Worm (Caenorhabditis elegans) whole organism, L4 larva: Measurements from ENCODE around the gene cbp-3.

Experiments
- D1046.2 ChIP-seq: fragments of 200-800 bp; sonication (Bioruptor generic); IDR thresholded peaks from 2 replicates; pipeline ENCODE4 v1.3.6; 2022; ENCODE audit warnings: missing genetic modification characterization, missing compliant biosample characterization
- F10B5.3 ChIP-seq: sonication (generic microtip); optimal IDR thresholded peaks from 2 replicates; lab custom pipeline; 2016; ENCODE audit warnings: mild to moderate bottlenecking, missing genetic modification characterization, missing compliant biosample characterization
- F44E2.7 ChIP-seq: fragments of 200-800 bp; sonication (Bioruptor generic); IDR thresholded peaks from 2 replicates; pipeline ENCODE4 v2.1.2; 2022; ENCODE audit warnings: missing genetic modification characterization, missing compliant biosample characterization
- T20F7.1 ChIP-seq: fragments of 200-800 bp; sonication (Bioruptor generic); optimal IDR thresholded peaks from 2 replicates; lab custom pipeline; 2018; ENCODE audit warnings: mild to moderate bottlenecking, missing genetic modification characterization, missing compliant biosample characterization
- T26A8.4 ChIP-seq: fragments of 200-800 bp; sonication (Bioruptor generic); IDR thresholded peaks from 2 replicates; pipeline ENCODE4 v1.3.6; 2022; ENCODE audit warnings: missing genetic modification characterization, missing compliant biosample characterization
- Y105C5A.15 ChIP-seq: fragments of 200-800 bp; sonication (Bioruptor generic); IDR thresholded peaks from 2 replicates; pipeline ENCODE4 v1.3.6; 2022; ENCODE audit warnings: missing genetic modification characterization, missing compliant biosample characterization
- Y5F2A.4 ChIP-seq: fragments of 200-800 bp; sonication (Bioruptor generic); optimal IDR thresholded peaks from 2 replicates; lab custom pipeline; 2018; ENCODE audit warnings: mild to moderate bottlenecking, missing genetic modification characterization, missing compliant biosample characterization
- Y75B8A.6 ChIP-seq: fragments of 200-800 bp; sonication (Bioruptor generic); IDR thresholded peaks from 2 replicates; pipeline ENCODE4 v1.3.6; 2022; ENCODE audit warnings: missing genetic modification reagents, missing genetic modification characterization, missing compliant biosample characterization
- aha-1 ChIP-seq: fragments of 150-350 bp; peaks from one replicate; lab custom pipeline; 2014; ENCODE audit warnings: missing biosample characterization, missing genetic modification characterization
- ceh-20 ChIP-seq: fragments of 200-800 bp; sonication (Bioruptor generic); IDR thresholded peaks from 2 replicates; pipeline ENCODE4 v1.3.6; 2022; ENCODE audit warnings: missing genetic modification reagents, missing genetic modification characterization, missing compliant biosample characterization
- ceh-28 ChIP-seq: fragments of 150-350 bp; optimal IDR thresholded peaks from 2 replicates; lab custom pipeline; 2014; ENCODE audit warnings: missing biosample characterization, missing genetic modification reagents, missing genetic modification characterization
- ceh-62 ChIP-seq: sonication (generic microtip); optimal IDR thresholded peaks from 2 replicates; lab custom pipeline; 2017; ENCODE audit warnings: missing biosample characterization, missing genetic modification characterization
- cey-2 ChIP-seq: sonication (generic microtip); optimal IDR thresholded peaks from 3 replicates; lab custom pipeline; 2017; ENCODE audit warnings: missing genetic modification characterization, mild to moderate bottlenecking, missing compliant biosample characterization, antibody characterized with exemption, borderline replicate concordance; ENCODE audit not compliant: insufficient read depth
- daf-12 ChIP-seq: fragments of 150-350 bp; optimal IDR thresholded peaks from 2 replicates; lab custom pipeline; 2014; ENCODE audit warnings: missing biosample characterization, missing genetic modification reagents, missing genetic modification characterization
- daf-16 ChIP-seq, 3 experiments: sonication (generic microtip); optimal IDR thresholded peaks; 2 replicates each; lab custom pipeline; 2016 to 2017; ENCODE audit warnings: missing genetic modification characterization in 3 of 3, missing genetic modification reagents in 3 of 3, mild to moderate bottlenecking in 2 of 3, missing compliant biosample characterization in 2 of 3, missing biosample characterization in 1 of 3, moderate library complexity in 1 of 3
- daf-19 ChIP-seq: fragments of 200-800 bp; sonication (Bioruptor generic); conservative IDR thresholded peaks from 2 replicates; pipeline ENCODE4 v1.3.6; 2022; ENCODE audit warnings: missing genetic modification characterization, missing compliant biosample characterization
- dmd-6 ChIP-seq: fragments of 200-800 bp; sonication (Bioruptor generic); IDR thresholded peaks from 2 replicates; pipeline ENCODE4 v1.3.6; 2022; ENCODE audit warnings: missing genetic modification reagents, missing genetic modification characterization, missing compliant biosample characterization
- dpl-1 ChIP-seq: fragments of 150-350 bp; optimal IDR thresholded peaks from 2 replicates; lab custom pipeline; 2014; ENCODE audit warnings: missing biosample characterization, missing genetic modification reagents, missing genetic modification characterization
- dve-1 ChIP-seq: sonication (generic microtip); optimal IDR thresholded peaks from 2 replicates; lab custom pipeline; 2017; ENCODE audit warnings: antibody characterized with exemption, mild to moderate bottlenecking, missing genetic modification characterization, missing compliant biosample characterization; ENCODE audit not compliant: insufficient read depth
- egl-27 ChIP-seq: sonication (generic microtip); optimal IDR thresholded peaks from 3 replicates; lab custom pipeline; 2017; ENCODE audit warnings: missing biosample characterization, missing genetic modification reagents, missing genetic modification characterization
- hlh-11 ChIP-seq: fragments of 200-800 bp; sonication (Bioruptor generic); optimal IDR thresholded peaks from 2 replicates; lab custom pipeline; 2018; ENCODE audit warnings: mild to moderate bottlenecking, missing genetic modification characterization, missing compliant biosample characterization
- hlh-30 ChIP-seq: sonication (generic microtip); optimal IDR thresholded peaks from 2 replicates; lab custom pipeline; 2017; ENCODE audit warnings: antibody characterized with exemption, mild to moderate bottlenecking, missing genetic modification characterization, missing compliant biosample characterization; ENCODE audit not compliant: insufficient read depth
- lim-7 ChIP-seq: fragments of 200-800 bp; sonication (Bioruptor generic); IDR thresholded peaks from 2 replicates; pipeline ENCODE4 v1.3.6; 2022; ENCODE audit warnings: missing genetic modification characterization, missing compliant biosample characterization
- lin-1 ChIP-seq: fragments of 200-800 bp; sonication (Bioruptor generic); IDR thresholded peaks from 2 replicates; pipeline ENCODE4 v1.3.6; 2022; ENCODE audit warnings: missing genetic modification reagents, missing genetic modification characterization, missing compliant biosample characterization
- lin-13 ChIP-seq: fragments of 150-350 bp; optimal IDR thresholded peaks from 2 replicates; lab custom pipeline; 2014; ENCODE audit warnings: missing biosample characterization, missing genetic modification reagents, missing genetic modification characterization
- lin-38 ChIP-seq: fragments of 200-800 bp; sonication (Bioruptor generic); IDR thresholded peaks from 2 replicates; pipeline ENCODE4 v1.3.6; 2022; ENCODE audit warnings: missing genetic modification reagents, missing genetic modification characterization, missing compliant biosample characterization
- lir-3 ChIP-seq: sonication (generic microtip); optimal IDR thresholded peaks from 2 replicates; lab custom pipeline; 2016; ENCODE audit warnings: mild to moderate bottlenecking, missing genetic modification characterization, missing compliant biosample characterization
- lsy-2 ChIP-seq, 2 experiments: fragments of 150-350 bp in 1 of 2; sonication (generic microtip) in 1 of 2; optimal IDR thresholded peaks; 2 replicates each; lab custom pipeline; 2014 to 2017; ENCODE audit warnings: missing biosample characterization in 2 of 2, missing genetic modification characterization in 2 of 2
- madf-5 ChIP-seq, 2 experiments: fragments of 200-800 bp; sonication (Bioruptor generic); IDR thresholded peaks; 2 replicates each; pipeline ENCODE4 v1.3.6; 2022; ENCODE audit warnings: missing compliant biosample characterization in 2 of 2, missing genetic modification characterization in 2 of 2
- mep-1 ChIP-seq: fragments of 150-350 bp; sonication (generic microtip); optimal IDR thresholded peaks from 3 replicates; lab custom pipeline; 2014; ENCODE audit warnings: missing biosample characterization, missing genetic modification characterization
- mes-2 ChIP-seq: sonication (generic microtip); optimal IDR thresholded peaks from 2 replicates; lab custom pipeline; 2016; ENCODE audit warnings: missing genotype, mild to moderate bottlenecking, missing genetic modification characterization, missing compliant biosample characterization; ENCODE audit not compliant: poor library complexity, severe bottlenecking
- mxl-3 ChIP-seq: fragments of 200-800 bp; sonication (Bioruptor generic); optimal IDR thresholded peaks from 2 replicates; lab custom pipeline; 2018; ENCODE audit warnings: mild to moderate bottlenecking, missing genetic modification characterization, missing compliant biosample characterization
- nhr-102 ChIP-seq: sonication (generic microtip); optimal IDR thresholded peaks from 2 replicates; lab custom pipeline; 2016; ENCODE audit warnings: mild to moderate bottlenecking, missing genetic modification characterization, moderate library complexity, missing compliant biosample characterization
- nhr-28 ChIP-seq: fragments of 150-350 bp; optimal IDR thresholded peaks from 2 replicates; lab custom pipeline; 2014; ENCODE audit warnings: missing biosample characterization, missing genetic modification characterization
- nhr-41 ChIP-seq: fragments of 200-800 bp; sonication (Bioruptor generic); IDR thresholded peaks from 2 replicates; pipeline ENCODE4 v1.3.6; 2022; ENCODE audit warnings: missing genetic modification reagents, missing genetic modification characterization, missing compliant biosample characterization
- nhr-48 ChIP-seq: sonication (generic microtip); optimal IDR thresholded peaks from 2 replicates; lab custom pipeline; 2016; ENCODE audit warnings: mild to moderate bottlenecking, missing genetic modification characterization, missing compliant biosample characterization
- nhr-6 ChIP-seq: fragments of 150-350 bp; optimal IDR thresholded peaks from 2 replicates; lab custom pipeline; 2014; ENCODE audit warnings: missing biosample characterization, missing genetic modification characterization
- nhr-77 ChIP-seq: fragments of 150-350 bp; optimal IDR thresholded peaks from 2 replicates; lab custom pipeline; 2014; ENCODE audit warnings: missing biosample characterization, missing genetic modification characterization
- php-3 ChIP-seq: fragments of 200-800 bp; sonication (Bioruptor generic); IDR thresholded peaks from 2 replicates; pipeline ENCODE4 v1.3.6; 2022; ENCODE audit warnings: missing genetic modification reagents, missing genetic modification characterization, missing compliant biosample characterization
- pqm-1 ChIP-seq: sonication (generic microtip); optimal IDR thresholded peaks from 2 replicates; lab custom pipeline; 2017; ENCODE audit warnings: missing biosample characterization, missing genetic modification characterization
- saeg-2 ChIP-seq: fragments of 200-800 bp; sonication (Bioruptor generic); IDR thresholded peaks from 2 replicates; pipeline ENCODE4 v1.3.6; 2022; ENCODE audit warnings: missing genetic modification reagents, missing genetic modification characterization, missing compliant biosample characterization
- tra-1 ChIP-seq: fragments of 200-800 bp; sonication (Bioruptor generic); IDR thresholded peaks from 2 replicates; pipeline ENCODE4 v1.3.6; 2022; ENCODE audit warnings: missing genetic modification reagents, missing genetic modification characterization, missing compliant biosample characterization
- unc-62 ChIP-seq, 3 experiments: fragments of 150-350 bp in 1 of 3; sonication (generic microtip); optimal IDR thresholded peaks in 2 of 3; peaks in 1 of 3; 1 replicate in 1 of 3; 2 replicates in 2 of 3; lab custom pipeline; 2014 to 2017; ENCODE audit warnings: missing biosample characterization in 3 of 3, missing genetic modification characterization in 3 of 3, missing genetic modification reagents in 3 of 3, missing genotype in 1 of 3
- zfp-3 ChIP-seq: fragments of 200-800 bp; sonication (Bioruptor generic); conservative IDR thresholded peaks from 2 replicates; pipeline ENCODE4 v1.3.6; 2022; ENCODE audit warnings: missing genetic modification reagents, missing genetic modification characterization, missing compliant biosample characterization

cbp-3 gene

DNA sequence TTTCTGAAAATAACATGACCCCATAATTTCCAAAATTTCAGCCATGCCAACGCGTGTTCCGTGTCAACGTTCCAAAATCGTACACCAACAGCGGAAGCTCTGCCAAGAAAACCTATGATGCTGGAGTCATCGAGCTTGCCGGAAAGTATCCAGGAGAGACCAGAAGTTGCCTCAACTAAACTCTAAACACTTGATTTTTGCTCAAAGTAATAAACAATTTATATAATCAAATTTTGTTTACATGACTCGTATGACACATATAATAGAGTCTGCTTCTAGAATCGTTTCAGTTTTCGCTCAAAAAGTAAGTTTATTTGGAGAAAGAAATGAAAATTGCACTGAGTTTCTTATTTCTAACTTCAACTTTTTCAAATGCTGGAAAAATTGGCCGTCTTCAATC lies 15.0 kb downstream of the cbp-3 start, which contains the start of gene ttr-1 (continued):
- TF ChIP-seq ceh-62: no peak

DNA sequence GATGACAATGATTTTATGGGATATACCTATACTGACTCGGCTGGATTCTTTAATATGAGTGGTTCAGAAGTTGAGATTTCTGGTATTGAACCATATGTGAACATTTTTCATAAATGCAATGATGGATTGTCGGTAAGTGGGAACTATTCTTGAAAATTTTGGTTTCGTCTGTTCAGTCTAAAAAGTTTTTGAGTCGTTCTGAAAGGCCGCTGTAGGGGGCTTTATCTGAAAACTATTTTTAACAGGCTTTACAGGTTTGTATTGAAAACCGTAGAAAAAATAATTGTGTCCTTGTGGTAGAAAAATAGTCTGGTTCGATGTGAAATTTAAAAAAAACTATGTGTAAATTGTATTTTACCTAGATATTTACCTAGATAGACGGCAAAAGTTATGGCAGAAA lies 15.7 kb downstream of the cbp-3 start:
- no peak for TF ChIP-seq F10B5.3 (tag; lab: Kevin White, UChicago)
- TF ChIP-seq aha-1 (tag; lab: Kevin White, UChicago): peak; percentile 84

- peak; percentile 22; the same call in 1 of the 2 replicates for TF ChIP-seq T26A8.4
- peak; percentile 40 for TF ChIP-seq nhr-77 (tag; lab: Kevin White, UChicago)
- no peak for TF ChIP-seq Y5F2A.4
- no peak for TF ChIP-seq madf-5 (GFP tag; IDR thresholded peaks at IDR 0.05; lab: Robert Waterston, UW)
- 0 out of 2 replicates have a peak, but pooled peaks have one; percentile 9 for TF ChIP-seq nhr-41 (GFP tag; lab: Robert Waterston, UW)
- peak; percentile 4 to 29 for TF ChIP-seq lsy-2 (tag; optimal IDR thresholded peaks at IDR 0.05; lab: Kevin White, UChicago)
- TF ChIP-seq unc-62 (GFP tag; optimal IDR thresholded peaks at IDR 0.05 in 1 of 2; lab: Kevin White, UChicago): peak in 1 of 2 experiments; percentile 58
- TF ChIP-seq unc-62 (tag; optimal IDR thresholded peaks at IDR 0.05; lab: Kevin White, UChicago): no peak
- TF ChIP-seq egl-27 (tag; lab: Kevin White, UChicago): no peak
- no peak for TF ChIP-seq lin-13 (GFP tag; lab: Kevin White, UChicago)
- no peak for TF ChIP-seq Y75B8A.6
- TF ChIP-seq D1046.2 (GFP tag; lab: Robert Waterston, UW): no peak
- peak; percentile 36; the same call in 1 of the 2 replicates for TF ChIP-seq lin-1 (GFP tag; lab: Robert Waterston, UW)
- TF ChIP-seq daf-16 (GFP tag; optimal IDR thresholded peaks at IDR 0.05; lab: Kevin White, UChicago): peak in 1 of 2 experiments; percentile 26
- peak; percentile 89 for TF ChIP-seq daf-16 (tag; optimal IDR thresholded peaks at IDR 0.05; lab: Kevin White, UChicago)
- peak; percentile 57 for TF ChIP-seq nhr-102 (tag; lab: Kevin White, UChicago)
- TF ChIP-seq cey-2: no peak
- TF ChIP-seq hlh-30: peak; percentile 35
- TF ChIP-seq daf-19 (GFP tag; lab: Robert Waterston, UW): no peak
- peak; percentile 60 for TF ChIP-seq php-3
- no peak for TF ChIP-seq nhr-6 (tag; lab: Kevin White, UChicago)
- TF ChIP-seq dve-1: peak; percentile 87
- TF ChIP-seq mes-2 (tag; lab: Kevin White, UChicago): peak; percentile 62
- peak; percentile 67; the same call in 1 of the 2 replicates for TF ChIP-seq dmd-6 (GFP tag; lab: Robert Waterston, UW)
- TF ChIP-seq saeg-2 (GFP tag; lab: Robert Waterston, UW): 0 out of 2 replicates have a peak, but pooled peaks have one; percentile 51
- peak; percentile 95 for TF ChIP-seq pqm-1
- no peak for TF ChIP-seq ceh-62
- peak; percentile 56 for TF ChIP-seq mep-1 (tag; lab: Kevin White, UChicago)
- peak; percentile 33; the same call in 1 of the 2 replicates for TF ChIP-seq ceh-20
- TF ChIP-seq zfp-3 (GFP tag; lab: Robert Waterston, UW): no peak
- TF ChIP-seq F44E2.7 (GFP tag; lab: Robert Waterston, UW): no peak
- no peak for TF ChIP-seq daf-12
- peak; percentile 11 for TF ChIP-seq mxl-3 (GFP tag; lab: Kevin White, UChicago)
- TF ChIP-seq lir-3 (tag; lab: Kevin White, UChicago): no peak
- no peak for TF ChIP-seq lim-7 (GFP tag; lab: Robert Waterston, UW)
- TF ChIP-seq ceh-28: no peak
- TF ChIP-seq hlh-11 (tag; lab: Kevin White, UChicago): peak; percentile 85
- peak; percentile 80 for TF ChIP-seq nhr-48
- TF ChIP-seq T20F7.1 (GFP tag; lab: Kevin White, UChicago): peak; percentile 1
- TF ChIP-seq lin-38: peak; percentile 13; the same call in 1 of the 2 replicates
- TF ChIP-seq dpl-1: peak; percentile 27
- TF ChIP-seq Y105C5A.15 (GFP tag; lab: Robert Waterston, UW): no peak
- 0 out of 2 replicates have a peak, but pooled peaks have one; percentile 70 for TF ChIP-seq tra-1 (GFP tag; lab: Robert Waterston, UW)
- peak; percentile 63 for TF ChIP-seq nhr-28 (tag; lab: Kevin White, UChicago)
These were observed 16.6 kb downstream of the cbp-3 start for ce11 chrIII:9930406-9930805.
